Worm (Caenorhabditis elegans) whole organism, L2 larva: ENCODE data around the gene etr-1.

Experiments used
- gmeb-1 ChIP-seq: fragments of 150-350 bp; optimal IDR thresholded peaks from 2 replicates; lab custom pipeline; 2014; ENCODE audit warnings: missing biosample characterization, missing genetic modification characterization
- lin-13 ChIP-seq: fragments of 150-350 bp; optimal IDR thresholded peaks from 2 replicates; lab custom pipeline; 2014; ENCODE audit warnings: missing biosample characterization, missing genetic modification reagents, missing genetic modification characterization
- unc-62 ChIP-seq: fragments of 150-350 bp; optimal IDR thresholded peaks from 2 replicates; lab custom pipeline; 2014; ENCODE audit warnings: missing biosample characterization, missing genetic modification reagents, missing genetic modification characterization

DNA sequence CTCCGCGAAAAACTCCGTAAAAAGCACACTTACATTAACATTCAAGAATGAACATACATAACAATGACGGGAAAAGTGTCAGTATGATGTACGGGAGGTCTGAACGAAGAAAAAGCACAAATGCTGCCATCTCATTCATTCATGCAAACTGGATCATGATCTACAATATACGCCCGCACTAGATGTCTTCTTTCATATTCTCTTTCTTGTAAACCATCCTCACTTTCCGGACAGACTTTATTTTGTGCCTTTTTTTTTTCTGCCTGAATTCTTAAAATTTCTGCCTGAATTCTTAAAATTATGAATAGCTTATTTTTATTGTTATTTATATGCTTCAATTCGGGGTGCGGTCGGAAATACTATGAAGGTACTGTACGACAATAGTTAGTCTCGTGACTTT is 27.0 kb upstream of the etr-1 start, which contains the start of gene K10B4.1:
- no peak for TF ChIP-seq gmeb-1 (tag; lab: Kevin White, UChicago)
- no peak for TF ChIP-seq unc-62 (GFP tag; lab: Kevin White, UChicago)
- no peak for TF ChIP-seq lin-13 (GFP tag; lab: Kevin White, UChicago)
